Fruit fly (Drosophila melanogaster) whole organism, embryonic: Measurements from ENCODE around the gene CG14339.

Experiments
- Ada2b ChIP-seq: fragments of 200-800 bp; sonication (Bioruptor generic); IDR thresholded peaks from 2 replicates; pipeline ENCODE4 v1.3.6; 2022; ENCODE audit warnings: missing biosample characterization, missing genetic modification characterization
- Atf6 ChIP-seq: fragments of 200-800 bp; sonication (Bioruptor generic); IDR thresholded peaks from 2 replicates; pipeline ENCODE4 v1.3.6; 2022; ENCODE audit warnings: missing biosample characterization, missing genetic modification characterization
- CG10654 ChIP-seq: fragments of 200-800 bp; sonication (Bioruptor generic); optimal IDR thresholded peaks from 2 replicates; lab custom pipeline; 2016; ENCODE audit warnings: missing biosample characterization, missing genetic modification characterization
- CG11695 ChIP-seq: fragments of 200-800 bp; sonication (Bioruptor generic); IDR thresholded peaks from 3 replicates; pipeline ENCODE4 v1.3.6; 2022; ENCODE audit warnings: missing biosample characterization, missing genetic modification characterization
- CG12391 ChIP-seq: fragments of 200-800 bp; sonication (Bioruptor generic); optimal IDR thresholded peaks from 3 replicates; lab custom pipeline; 2018; ENCODE audit warnings: missing biosample characterization, mild to moderate bottlenecking, missing genetic modification characterization, moderate library complexity
- CG14014 ChIP-seq: fragments of 200-800 bp; sonication (Bioruptor generic); IDR thresholded peaks from 2 replicates; pipeline ENCODE4 v1.3.6; 2022; ENCODE audit warnings: missing biosample characterization, missing genetic modification characterization
- CG14860 ChIP-seq: fragments of 200-800 bp; sonication (Bioruptor generic); IDR thresholded peaks from 3 replicates; pipeline ENCODE4 v1.3.6; 2022; ENCODE audit warnings: missing biosample characterization, missing genetic modification characterization; ENCODE audit not compliant: partially characterized antibody
- CG14965 ChIP-seq: fragments of 200-800 bp; sonication (Bioruptor generic); optimal IDR thresholded peaks from 2 replicates; lab custom pipeline; 2016; ENCODE audit warnings: missing biosample characterization, missing genetic modification characterization, borderline replicate concordance
- CG15073 ChIP-seq: fragments of 200-800 bp; sonication (Bioruptor generic); optimal IDR thresholded peaks from 2 replicates; lab custom pipeline; 2016; ENCODE audit warnings: missing biosample characterization, missing genetic modification characterization
- CG1647 ChIP-seq: fragments of 200-800 bp; sonication (Bioruptor generic); optimal IDR thresholded peaks from 3 replicates; lab custom pipeline; 2016; ENCODE audit warnings: missing biosample characterization, missing genetic modification characterization
- CG17186 ChIP-seq: fragments of 200-800 bp; sonication (Bioruptor generic); optimal IDR thresholded peaks from 3 replicates; lab custom pipeline; 2017; ENCODE audit warnings: missing biosample characterization, missing genetic modification reagents, missing genetic modification characterization
- CG17385 ChIP-seq: fragments of 200-800 bp; sonication (Bioruptor generic); optimal IDR thresholded peaks from 3 replicates; lab custom pipeline; 2018; ENCODE audit warnings: missing biosample characterization, mild to moderate bottlenecking, missing genetic modification characterization
- CG17829 ChIP-seq: fragments of 200-800 bp; optimal IDR thresholded peaks from 2 replicates; lab custom pipeline; 2019; ENCODE audit warnings: missing biosample characterization, mild to moderate bottlenecking, missing genetic modification characterization, moderate library complexity
- CG2202 ChIP-seq: fragments of 200-800 bp; sonication (Bioruptor generic); optimal IDR thresholded peaks from 2 replicates; lab custom pipeline; 2018; ENCODE audit warnings: missing biosample characterization, mild to moderate bottlenecking, missing genetic modification characterization
- CG2678 ChIP-seq: fragments of 200-800 bp; sonication (Bioruptor generic); optimal IDR thresholded peaks from 3 replicates; lab custom pipeline; 2019; ENCODE audit warnings: missing biosample characterization, mild to moderate bottlenecking, missing genetic modification characterization, moderate library complexity
- CG3065 ChIP-seq: fragments of 200-800 bp; sonication (Bioruptor generic); optimal IDR thresholded peaks from 2 replicates; lab custom pipeline; 2016; ENCODE audit warnings: missing biosample characterization, missing genetic modification characterization
- CG32772 ChIP-seq: fragments of 200-800 bp; sonication (Bioruptor generic); IDR thresholded peaks from 2 replicates; pipeline ENCODE4 v1.3.6; 2022; ENCODE audit warnings: missing biosample characterization, missing genetic modification characterization
- CG3281 ChIP-seq: fragments of 200-800 bp; sonication (Bioruptor generic); optimal IDR thresholded peaks from 3 replicates; lab custom pipeline; 2017; ENCODE audit warnings: missing biosample characterization, mild to moderate bottlenecking, missing genetic modification characterization
- CG4282 ChIP-seq: fragments of 200-800 bp; sonication (Bioruptor generic); optimal IDR thresholded peaks from 2 replicates; lab custom pipeline; 2016; ENCODE audit warnings: missing biosample characterization, missing genetic modification characterization
- CG43689 ChIP-seq: fragments of 200-800 bp; sonication (Bioruptor generic); IDR thresholded peaks from 2 replicates; pipeline ENCODE4 v1.3.6; 2022; ENCODE audit warnings: missing biosample characterization, missing genetic modification characterization
- CG7745 ChIP-seq: fragments of 200-800 bp; sonication (Bioruptor generic); optimal IDR thresholded peaks from 2 replicates; lab custom pipeline; 2018; ENCODE audit warnings: missing biosample characterization, mild to moderate bottlenecking, missing genetic modification characterization, moderate library complexity
- CG7928 ChIP-seq: fragments of 200-800 bp; sonication (Bioruptor generic); optimal IDR thresholded peaks from 2 replicates; lab custom pipeline; 2017; ENCODE audit warnings: missing biosample characterization, mild to moderate bottlenecking, missing genetic modification characterization
- CG8924 ChIP-seq: fragments of 200-800 bp; optimal IDR thresholded peaks from 3 replicates; lab custom pipeline; 2019; ENCODE audit warnings: missing biosample characterization, mild to moderate bottlenecking, missing genetic modification characterization, moderate library complexity
- CG9215 ChIP-seq: fragments of 200-800 bp; sonication (Bioruptor generic); IDR thresholded peaks from 2 replicates; pipeline ENCODE4 v1.3.6; 2022; ENCODE audit warnings: missing biosample characterization, missing genetic modification characterization
- CG9437 ChIP-seq: fragments of 200-800 bp; sonication (Bioruptor generic); optimal IDR thresholded peaks from 2 replicates; lab custom pipeline; 2018; ENCODE audit warnings: missing biosample characterization, mild to moderate bottlenecking, missing genetic modification characterization
- CTCF ChIP-seq: fragments of 200-800 bp; sonication (Bioruptor generic); optimal IDR thresholded peaks from 2 replicates; lab custom pipeline; 2017; ENCODE audit warnings: missing biosample characterization, mild to moderate bottlenecking, missing genetic modification characterization, moderate library complexity
- Dref ChIP-seq: fragments of 200-800 bp; sonication (Bioruptor generic); IDR thresholded peaks from 2 replicates; pipeline ENCODE4 v1.3.6; 2022; ENCODE audit warnings: missing biosample characterization, missing genetic modification characterization
- Fer2 ChIP-seq: fragments of 200-800 bp; sonication (Bioruptor generic); optimal IDR thresholded peaks from 2 replicates; lab custom pipeline; 2018; ENCODE audit warnings: missing biosample characterization, mild to moderate bottlenecking, missing genetic modification characterization, moderate library complexity
- HHEX ChIP-seq: fragments of 200-800 bp; sonication (Bioruptor generic); optimal IDR thresholded peaks from 3 replicates; lab custom pipeline; 2017; ENCODE audit warnings: missing biosample characterization, mild to moderate bottlenecking, missing genetic modification characterization, missing genetic modification reagents
- HLH3B ChIP-seq: fragments of 200-800 bp; sonication (Bioruptor generic); IDR thresholded peaks from 2 replicates; pipeline ENCODE4 v1.3.6; 2022; ENCODE audit warnings: missing biosample characterization, missing genetic modification characterization
- Hr39 ChIP-seq: fragments of >200 bp; optimal IDR thresholded peaks from 2 replicates; lab custom pipeline; 2017
- Mes4 ChIP-seq: fragments of 200-800 bp; sonication (Bioruptor generic); optimal IDR thresholded peaks from 2 replicates; lab custom pipeline; 2016; ENCODE audit warnings: missing biosample characterization, missing genetic modification characterization
- NC2β ChIP-seq: fragments of 200-800 bp; sonication (Bioruptor generic); optimal IDR thresholded peaks from 2 replicates; lab custom pipeline; 2016; ENCODE audit warnings: missing biosample characterization, missing genetic modification characterization
- Nf-YA ChIP-seq: fragments of 200-800 bp; sonication (Bioruptor generic); IDR thresholded peaks from 2 replicates; pipeline ENCODE4 v1.3.6; 2022; ENCODE audit warnings: missing biosample characterization, missing genetic modification characterization
- Opbp ChIP-seq: fragments of 200-800 bp; sonication (Bioruptor generic); IDR thresholded peaks from 3 replicates; pipeline ENCODE4 v1.3.6; 2022; ENCODE audit warnings: missing biosample characterization, missing genetic modification characterization; ENCODE audit not compliant: partially characterized antibody
- Vsx1 ChIP-seq: fragments of 200-800 bp; sonication (Bioruptor generic); optimal IDR thresholded peaks from 2 replicates; lab custom pipeline; 2017; ENCODE audit warnings: missing biosample characterization, mild to moderate bottlenecking, missing genetic modification characterization, missing genetic modification reagents
- abd-A ChIP-seq: fragments of 200-800 bp; sonication (Bioruptor generic); optimal IDR thresholded peaks from 3 replicates; lab custom pipeline; 2019; ENCODE audit warnings: missing biosample characterization, mild to moderate bottlenecking, missing genetic modification characterization, moderate library complexity
- ara ChIP-seq: fragments of 200-800 bp; sonication (Bioruptor generic); IDR thresholded peaks from 2 replicates; pipeline ENCODE4 v1.3.6; 2022; ENCODE audit warnings: missing biosample characterization, missing genetic modification characterization
- crol ChIP-seq: fragments of 200-800 bp; sonication (Bioruptor generic); IDR thresholded peaks from 2 replicates; pipeline ENCODE4 v1.3.6; 2022; ENCODE audit warnings: missing biosample characterization, missing genetic modification characterization
- jumu ChIP-seq: fragments of 200-800 bp; sonication (Bioruptor generic); optimal IDR thresholded peaks from 3 replicates; lab custom pipeline; 2016; ENCODE audit warnings: missing biosample characterization, missing genetic modification characterization
- lab ChIP-seq: fragments of 200-800 bp; sonication (Bioruptor generic); optimal IDR thresholded peaks from 3 replicates; lab custom pipeline; 2017; ENCODE audit warnings: missing biosample characterization, missing genetic modification characterization, mild to moderate bottlenecking, moderate library complexity, missing genetic modification reagents
- lilli ChIP-seq: fragments of 200-800 bp; sonication (Bioruptor generic); optimal IDR thresholded peaks from 3 replicates; lab custom pipeline; 2016; ENCODE audit warnings: missing biosample characterization, missing genetic modification characterization
- otp ChIP-seq: fragments of 200-800 bp; sonication (Bioruptor generic); IDR thresholded peaks from 3 replicates; pipeline ENCODE4, ENCODE4 v1.3.6; 2022; ENCODE audit warnings: missing biosample characterization, missing genetic modification characterization
- pb ChIP-seq: fragments of 200-800 bp; sonication (Bioruptor generic); optimal IDR thresholded peaks from 3 replicates; lab custom pipeline; 2016; ENCODE audit warnings: missing biosample characterization, missing genetic modification characterization
- pho ChIP-seq: fragments of 200-800 bp; sonication (Bioruptor generic); optimal IDR thresholded peaks from 2 replicates; lab custom pipeline; 2016; ENCODE audit warnings: missing biosample characterization, missing genetic modification characterization
- pzg ChIP-seq: fragments of 200-800 bp; sonication (Bioruptor generic); optimal IDR thresholded peaks from 3 replicates; lab custom pipeline; 2018; ENCODE audit warnings: missing biosample characterization, mild to moderate bottlenecking, missing genetic modification characterization, moderate library complexity
- seq ChIP-seq: fragments of 200-800 bp; sonication (Bioruptor generic); IDR thresholded peaks from 2 replicates; pipeline ENCODE4 v1.3.6; 2022; ENCODE audit warnings: missing biosample characterization, missing genetic modification characterization
- sob ChIP-seq: fragments of 200-800 bp; sonication (Bioruptor generic); IDR thresholded peaks from 2 replicates; pipeline ENCODE4 v1.3.6; 2022; ENCODE audit warnings: missing biosample characterization, missing genetic modification characterization
- trem ChIP-seq: fragments of 200-800 bp; optimal IDR thresholded peaks from 3 replicates; lab custom pipeline; 2019; ENCODE audit warnings: missing biosample characterization, mild to moderate bottlenecking, missing genetic modification characterization, moderate library complexity
- wdn ChIP-seq: fragments of 200-800 bp; sonication (Bioruptor generic); IDR thresholded peaks from 2 replicates; pipeline ENCODE4 v1.3.6; 2022; ENCODE audit warnings: missing biosample characterization, missing genetic modification characterization

CG14339 gene

DNA sequence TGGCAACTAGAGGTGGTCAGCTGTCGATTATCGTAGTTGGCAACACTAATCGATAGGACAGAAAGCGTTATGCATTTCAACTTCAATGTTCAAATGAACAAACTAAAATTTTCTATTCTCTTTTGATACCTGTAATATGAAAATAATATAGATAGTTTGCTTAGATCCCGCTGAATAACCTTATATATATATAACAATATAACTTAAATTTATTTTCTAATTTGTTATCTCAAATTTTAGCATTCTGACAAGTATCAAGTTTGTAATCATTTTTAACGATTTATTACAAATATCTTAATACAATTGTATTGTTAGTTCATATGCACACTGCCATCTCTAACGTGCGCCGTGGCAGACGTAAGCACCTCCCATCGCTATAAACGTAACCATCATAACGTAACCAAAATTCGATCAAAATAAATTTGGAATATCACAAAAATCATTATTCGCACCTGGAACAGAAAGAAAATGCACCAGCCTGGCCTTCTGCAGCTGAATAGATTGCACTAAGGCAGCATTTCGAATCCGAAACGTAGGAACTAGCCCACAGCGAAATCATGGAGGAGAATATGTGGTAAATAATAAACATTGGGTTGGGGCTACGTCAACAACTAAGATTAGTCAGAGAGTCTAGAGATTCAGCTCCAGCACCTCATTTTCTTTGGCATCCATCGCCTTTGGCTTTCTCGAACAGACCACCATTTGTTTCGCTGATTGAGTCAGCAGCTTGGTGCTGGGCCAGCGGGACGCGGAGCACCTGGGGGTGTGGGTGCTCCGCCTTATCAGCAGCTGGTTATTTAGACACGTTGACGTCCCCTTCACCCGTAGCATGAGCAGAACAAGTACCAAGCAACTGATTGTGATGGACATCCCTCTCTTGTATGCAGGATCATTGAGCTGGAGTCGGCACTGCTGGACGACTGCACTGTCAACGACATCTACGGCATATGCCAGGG is 20.9 kb downstream of the CG14339 start, which contains the start of the genes Pino and TBC1D23 (continued):
- TF ChIP-seq NC2β (GFP tag; lab: Kevin White, UChicago) (no peak), CG17829 (tag; lab: Kevin White, UChicago) (peak; percentile 78), CG7928 (peak; percentile 7), Hr39 (no peak), Fer2 (tag; lab: Kevin White, UChicago) (peak; percentile 49), Vsx1 (GFP tag; lab: Kevin White, UChicago) (peak; percentile 19), CG12391 (peak; percentile 88), CG17186 (peak; percentile 69), CG10654 (GFP tag; lab: Kevin White, UChicago) (peak; percentile 68), Opbp (peak; percentile 52; the same call in 2 of the 3 replicates), pzg (GFP tag; lab: Kevin White, UChicago) (peak; percentile 39), CG9437 (peak; percentile 100), CG43689 (GFP tag; lab: Robert Waterston, UW) (no peak), wdn (GFP tag; lab: Robert Waterston, UW) (no peak; the same call in 1 of the 2 replicates), HLH3B (GFP tag; lab: Robert Waterston, UW) (peak; percentile 60; the same call in 1 of the 2 replicates), lab (GFP tag; lab: Kevin White, UChicago) (peak; percentile 67), trem (tag; lab: Kevin White, UChicago) (peak; percentile 71), otp (GFP tag; lab: Robert Waterston, UW) (no peak), CG14965 (no peak), CG15073 (GFP tag; lab: Kevin White, UChicago) (no peak), sob (GFP tag; lab: Robert Waterston, UW) (peak; percentile 71), CG8924 (tag; lab: Kevin White, UChicago) (peak; percentile 80), CG4282 (GFP tag; lab: Kevin White, UChicago) (no peak), crol (GFP tag; lab: Robert Waterston, UW) (peak; percentile 88), CG7745 (tag; lab: Kevin White, UChicago) (no peak), CG1647 (GFP tag; lab: Kevin White, UChicago) (peak; percentile 30), Ada2b (GFP tag; lab: Robert Waterston, UW) (peak; percentile 35; the same call in 1 of the 2 replicates), abd-A (no peak), lilli (GFP tag; lab: Kevin White, UChicago) (peak; percentile 78), CG14860 (GFP tag; lab: Robert Waterston, UW) (peak; percentile 64; the same call in 2 of the 3 replicates), CG2202 (tag; lab: Kevin White, UChicago) (no peak), seq (GFP tag; lab: Robert Waterston, UW) (no peak), Mes4 (GFP tag; lab: Kevin White, UChicago) (no peak), CTCF (GFP tag; lab: Kevin White, UChicago) (no peak), ara (peak; percentile 63), CG11695 (GFP tag; lab: Robert Waterston, UW) (peak; percentile 69), HHEX (GFP tag; lab: Kevin White, UChicago) (peak; percentile 46), Nf-YA (GFP tag; lab: Robert Waterston, UW) (no peak), pb (GFP tag; lab: Kevin White, UChicago) (no peak), CG3065 (peak; percentile 5), CG32772 (peak; percentile 56), CG17385 (GFP tag; lab: Kevin White, UChicago) (peak; percentile 47), CG14014 (peak; percentile 57; the same call in 1 of the 2 replicates), pho (peak; percentile 63), CG9215 (GFP tag; lab: Robert Waterston, UW) (peak; percentile 75), CG3281 (peak; percentile 67), Dref (GFP tag; lab: Robert Waterston, UW) (peak; percentile 68), jumu (peak; percentile 6), Atf6 (GFP tag; lab: Robert Waterston, UW) (0 out of 2 replicates have a peak, but pooled peaks have one; percentile 41), CG2678 (tag; lab: Kevin White, UChicago) (peak; percentile 78)
